Worm (Caenorhabditis elegans) whole organism, L4 larva: Measurements from ENCODE around the gene R08E5.4.

ENCODE experiments used
- F26F4.8 ChIP-seq: fragments of 200-800 bp; sonication (Bioruptor generic); conservative IDR thresholded peaks from 2 replicates; pipeline ENCODE4 v1.3.6; 2022; ENCODE audit warnings: missing genetic modification characterization, missing compliant biosample characterization
- hlh-11 ChIP-seq: fragments of 200-800 bp; sonication (Bioruptor generic); optimal IDR thresholded peaks from 2 replicates; lab custom pipeline; 2018; ENCODE audit warnings: mild to moderate bottlenecking, missing genetic modification characterization, missing compliant biosample characterization
- lsy-2 ChIP-seq, 2 experiments: fragments of 150-350 bp in 1 of 2; sonication (generic microtip) in 1 of 2; optimal IDR thresholded peaks; 2 replicates each; lab custom pipeline; 2014 to 2017; ENCODE audit warnings: missing biosample characterization in 2 of 2, missing genetic modification characterization in 2 of 2
- madf-5 ChIP-seq, 2 experiments: fragments of 200-800 bp; sonication (Bioruptor generic); IDR thresholded peaks; 2 replicates each; pipeline ENCODE4 v1.3.6; 2022; ENCODE audit warnings: missing compliant biosample characterization in 2 of 2, missing genetic modification characterization in 2 of 2
- nhr-11 ChIP-seq: fragments of 150-350 bp; optimal IDR thresholded peaks from 2 replicates; lab custom pipeline; 2014; ENCODE audit warnings: missing biosample characterization, missing genetic modification characterization
- snpc-4 ChIP-seq: fragments of 150-350 bp; optimal IDR thresholded peaks from 2 replicates; lab custom pipeline; 2014; ENCODE audit warnings: missing biosample characterization, missing genetic modification characterization
- unc-130 ChIP-seq: sonication (generic microtip); optimal IDR thresholded peaks from 2 replicates; lab custom pipeline; 2016; ENCODE audit warnings: missing genetic modification reagents, missing genetic modification characterization, missing compliant biosample characterization

DNA sequence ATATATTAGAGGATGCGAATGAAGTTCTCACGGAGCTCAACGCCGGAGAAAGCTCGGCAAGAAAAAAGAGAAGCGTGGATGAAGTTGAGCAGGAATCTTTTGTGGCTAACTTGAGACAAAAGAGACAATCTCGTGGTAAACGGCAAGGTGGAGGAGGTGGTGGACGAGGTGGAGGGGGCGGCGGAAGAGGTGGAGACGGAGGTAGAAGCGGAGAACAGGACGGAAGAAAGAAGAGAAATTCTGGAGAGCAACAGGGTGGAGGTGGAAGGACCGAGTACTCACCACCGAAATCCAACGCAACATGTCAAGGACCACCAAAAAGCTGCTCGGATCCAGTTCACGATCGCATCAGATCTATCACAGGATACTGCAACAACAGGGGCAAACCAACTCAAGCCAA lies 22.1 kb downstream of the R08E5.4 start:
- TF ChIP-seq F26F4.8 (GFP tag; lab: Robert Waterston, UW) (no peak), lsy-2 (tag; optimal IDR thresholded peaks at IDR 0.05; lab: Kevin White, UChicago) (no peak), nhr-11 (no peak), hlh-11 (tag; lab: Kevin White, UChicago) (no peak), snpc-4 (tag; lab: Kevin White, UChicago) (no peak), unc-130 (GFP tag; lab: Kevin White, UChicago) (no peak), madf-5 (GFP tag; IDR thresholded peaks at IDR 0.05; lab: Robert Waterston, UW) (no peak)
